Fruit fly (Drosophila melanogaster): ENCODE data around the gene CG31407.

Gene CG31407

dm6 chr3R:10042664-10043372, 17.9 kb upstream of the CG31407 start, which contains the start of the genes Mical and CG3909 (continued):
- TF ChIP-seq CG6163 (GFP tag; IDR thresholded peaks at IDR 0.05) (peak; percentile 85), CG9139 (GFP tag; optimal IDR thresholded peaks at IDR 0.05) (peak; percentile 21), CG10669 (GFP tag; optimal IDR thresholded peaks at IDR 0.05) (peak; percentile 46), fd85E (GFP tag; optimal IDR thresholded peaks at IDR 0.05) (no peak), svp (GFP tag) (peak; percentile 89), Hr38 (GFP tag; optimal IDR thresholded peaks at IDR 0.05) (no peak), CG4318 (GFP tag; optimal IDR thresholded peaks at IDR 0.05) (no peak), esn (GFP tag; optimal IDR thresholded peaks at IDR 0.05) (peak; percentile 81), salr (GFP tag; optimal IDR thresholded peaks at IDR 0.05) (peak in 1 of 2 experiments; percentile 82), Ets21C (GFP tag; optimal IDR thresholded peaks at IDR 0.05) (peak; percentile 43), eg (GFP tag; IDR thresholded peaks at IDR 0.05) (peak; percentile 92), CG6854 (GFP tag; optimal IDR thresholded peaks at IDR 0.05) (no peak), CG32006 (GFP tag; optimal IDR thresholded peaks at IDR 0.05) (peak; percentile 74), spab (GFP tag; optimal IDR thresholded peaks at IDR 0.05) (peak; percentile 25), CG7368 (GFP tag; optimal IDR thresholded peaks at IDR 0.05) (peak; percentile 80), CG6792 (GFP tag; optimal IDR thresholded peaks at IDR 0.05) (peak; percentile 78), Ets96B (tag; optimal IDR thresholded peaks at IDR 0.05) (peak; percentile 82), CG3919 (GFP tag; optimal IDR thresholded peaks at IDR 0.05) (peak; percentile 76), Blimp-1 (GFP tag; optimal IDR thresholded peaks at IDR 0.05) (peak; percentile 39), Sox15 (GFP tag; optimal IDR thresholded peaks at IDR 0.05) (peak; percentile 60), Hr39 (GFP tag; optimal IDR thresholded peaks at IDR 0.05) (peak; percentile 69), CG6808 (GFP tag; optimal IDR thresholded peaks at IDR 0.05) (peak; percentile 24), dac (GFP tag; optimal IDR thresholded peaks at IDR 0.05) (no peak), pdm3 (GFP tag; optimal IDR thresholded peaks at IDR 0.05) (peak; percentile 65), Eip75B (GFP tag; optimal IDR thresholded peaks at IDR 0.05) (no peak), fkh (GFP tag; optimal IDR thresholded peaks at IDR 0.05) (peak; percentile 30), CG34406 (GFP tag; optimal IDR thresholded peaks at IDR 0.05) (peak; percentile 83), CG1621 (tag; optimal IDR thresholded peaks at IDR 0.05) (peak; percentile 35), Smox (GFP tag; optimal IDR thresholded peaks at IDR 0.05) (peak; percentile 68), Lpt (GFP tag; optimal IDR thresholded peaks at IDR 0.05) (peak; percentile 57), CG31627 (GFP tag; optimal IDR thresholded peaks at IDR 0.05) (peak; percentile 73), CG15336 (GFP tag; IDR thresholded peaks at IDR 0.05) (peak; percentile 78), OdsH (GFP tag; optimal IDR thresholded peaks at IDR 0.05) (peak; percentile 83), CG11762 (GFP tag; optimal IDR thresholded peaks at IDR 0.05; ENCODE audit: insufficient read depth) (peak; percentile 71), dsx (GFP tag; optimal IDR thresholded peaks at IDR 0.05; ENCODE audit: poor library complexity, severe bottlenecking) (peak; percentile 77), CG6276 (GFP tag; optimal IDR thresholded peaks at IDR 0.05) (no peak), Sox102F (GFP tag; optimal IDR thresholded peaks at IDR 0.05) (peak; percentile 59), topi (GFP tag; optimal IDR thresholded peaks at IDR 0.05) (peak; percentile 60), net (GFP tag; optimal IDR thresholded peaks at IDR 0.05) (peak; percentile 68), Eip78C (GFP tag) (peak; percentile 82), vri (GFP tag; optimal IDR thresholded peaks at IDR 0.05) (peak; percentile 69)

All from whole organism, prepupa.